Fruit fly (Drosophila melanogaster): ENCODE measurements around the gene CG9331.

Gene CG9331

dm6 chr2L:20869804-20870295 lies 47.2 kb downstream of the CG9331 start, which contains the start of gene CG14401 (continued):
- TF ChIP-seq cg (GFP tag; optimal IDR thresholded peaks at IDR 0.05), result no peak
- no peak for TF ChIP-seq CG7928 (GFP tag; optimal IDR thresholded peaks at IDR 0.05)
- no peak for TF ChIP-seq MESR4 (GFP tag; optimal IDR thresholded peaks at IDR 0.05)
- TF ChIP-seq Atf-2 (GFP tag; optimal IDR thresholded peaks at IDR 0.05), result no peak
- TF ChIP-seq Elba2 (GFP tag; optimal IDR thresholded peaks at IDR 0.05), result no peak
- no peak for TF ChIP-seq CG11085 (GFP tag; IDR thresholded peaks at IDR 0.05)
- no peak for TF ChIP-seq CG9215 (GFP tag; IDR thresholded peaks at IDR 0.05)
- peak; percentile 41 for TF ChIP-seq cwo (GFP tag; optimal IDR thresholded peaks at IDR 0.05)
- no peak for TF ChIP-seq rib (GFP tag; IDR thresholded peaks at IDR 0.05)
- no peak for TF ChIP-seq hkb (optimal IDR thresholded peaks at IDR 0.05)
- 0 out of 2 replicates have a peak, but pooled peaks have one; percentile 25 for TF ChIP-seq hkb (GFP tag; IDR thresholded peaks at IDR 0.05)
- TF ChIP-seq sd (tag; optimal IDR thresholded peaks at IDR 0.05), result peak; percentile 64
- TF ChIP-seq CG3407 (GFP tag; optimal IDR thresholded peaks at IDR 0.05), result no peak
- TF ChIP-seq Adf1 (GFP tag; IDR thresholded peaks at IDR 0.05), result no peak
- TF ChIP-seq Drgx (GFP tag; IDR thresholded peaks at IDR 0.05), result peak; percentile 39; the same call in 1 of the 2 replicates
- no peak for TF ChIP-seq trem (tag; optimal IDR thresholded peaks at IDR 0.05)
- no peak for TF ChIP-seq eve (GFP tag; optimal IDR thresholded peaks at IDR 0.05)
- no peak for TF ChIP-seq peb (GFP tag; IDR thresholded peaks at IDR 0.05)
- no peak for TF ChIP-seq ab (GFP tag; optimal IDR thresholded peaks at IDR 0.05)
- TF ChIP-seq hth (optimal IDR thresholded peaks at IDR 0.05), result no peak
- TF ChIP-seq CG13894 (tag; optimal IDR thresholded peaks at IDR 0.05), result peak; percentile 94
- no peak for TF ChIP-seq mam (GFP tag; optimal IDR thresholded peaks at IDR 0.05)
- TF ChIP-seq CG12769 (tag; optimal IDR thresholded peaks at IDR 0.05), result peak; percentile 16
- no peak for TF ChIP-seq CG16863 (GFP tag; optimal IDR thresholded peaks at IDR 0.05)
- 0 out of 2 replicates have a peak, but pooled peaks have one; percentile 25 for TF ChIP-seq CG14441 (GFP tag; IDR thresholded peaks at IDR 0.05)
- TF ChIP-seq CG4730 (GFP tag; IDR thresholded peaks at IDR 0.05), result no peak
- TF ChIP-seq Fer3 (tag; optimal IDR thresholded peaks at IDR 0.05), result no peak
- TF ChIP-seq pfk (GFP tag; optimal IDR thresholded peaks at IDR 0.05), result no peak
- TF ChIP-seq gsb-n (tag; optimal IDR thresholded peaks at IDR 0.05), result no peak
- TF ChIP-seq CG1832 (GFP tag; optimal IDR thresholded peaks at IDR 0.05), result no peak
- 0 out of 2 replicates have a peak, but pooled peaks have one; percentile 14 for TF ChIP-seq CG32532 (GFP tag; IDR thresholded peaks at IDR 0.05)
- TF ChIP-seq ham (GFP tag; IDR thresholded peaks at IDR 0.05), result no peak
- no peak for TF ChIP-seq nerfin-1 (tag; optimal IDR thresholded peaks at IDR 0.05)
- no peak for TF ChIP-seq Neu2 (GFP tag; optimal IDR thresholded peaks at IDR 0.05; ENCODE audit: borderline replicate concordance)
- TF ChIP-seq chinmo (GFP tag; IDR thresholded peaks at IDR 0.05; ENCODE audit: partially characterized antibody), result 0 out of 4 replicates have a peak, but pooled peaks have one; percentile 64
- no peak for TF ChIP-seq nerfin-2 (GFP tag; IDR thresholded peaks at IDR 0.05; ENCODE audit: partially characterized antibody)
- no peak for TF ChIP-seq fd96Cb (tag; optimal IDR thresholded peaks at IDR 0.05)
- no peak for TF ChIP-seq Hr3 (GFP tag; optimal IDR thresholded peaks at IDR 0.05)
- TF ChIP-seq CG1602 (GFP tag; optimal IDR thresholded peaks at IDR 0.05), result no peak
- TF ChIP-seq Fer2 (tag; optimal IDR thresholded peaks at IDR 0.05), result no peak
- TF ChIP-seq CG12391 (tag; optimal IDR thresholded peaks at IDR 0.05), result no peak
- TF ChIP-seq phol (tag; optimal IDR thresholded peaks at IDR 0.05), result no peak
- TF ChIP-seq grn (GFP tag; optimal IDR thresholded peaks at IDR 0.05), result no peak
- no peak for TF ChIP-seq Mes4 (GFP tag; optimal IDR thresholded peaks at IDR 0.05)
- TF ChIP-seq Sox100B (GFP tag; optimal IDR thresholded peaks at IDR 0.05), result no peak
- no peak for TF ChIP-seq CG5245 (GFP tag; optimal IDR thresholded peaks at IDR 0.05)
- TF ChIP-seq CG12219 (GFP tag; optimal IDR thresholded peaks at IDR 0.05), result no peak
- no peak for TF ChIP-seq emc (GFP tag; optimal IDR thresholded peaks at IDR 0.05)
- no peak for TF ChIP-seq pan (optimal IDR thresholded peaks at IDR 0.05)
- peak in 1 of 2 experiments; percentile 25 for TF ChIP-seq pan (GFP tag; optimal IDR thresholded peaks at IDR 0.05 in 1 of 2, IDR thresholded peaks at IDR 0.05 in 1 of 2)
- TF ChIP-seq CG4424 (GFP tag; optimal IDR thresholded peaks at IDR 0.05), result no peak
- no peak for TF ChIP-seq CG42726 (GFP tag; IDR thresholded peaks at IDR 0.05; ENCODE audit: partially characterized antibody)

Measured in whole organism, embryonic.